Fruit fly (Drosophila melanogaster): ENCODE measurements around the gene aqz.

DNA sequence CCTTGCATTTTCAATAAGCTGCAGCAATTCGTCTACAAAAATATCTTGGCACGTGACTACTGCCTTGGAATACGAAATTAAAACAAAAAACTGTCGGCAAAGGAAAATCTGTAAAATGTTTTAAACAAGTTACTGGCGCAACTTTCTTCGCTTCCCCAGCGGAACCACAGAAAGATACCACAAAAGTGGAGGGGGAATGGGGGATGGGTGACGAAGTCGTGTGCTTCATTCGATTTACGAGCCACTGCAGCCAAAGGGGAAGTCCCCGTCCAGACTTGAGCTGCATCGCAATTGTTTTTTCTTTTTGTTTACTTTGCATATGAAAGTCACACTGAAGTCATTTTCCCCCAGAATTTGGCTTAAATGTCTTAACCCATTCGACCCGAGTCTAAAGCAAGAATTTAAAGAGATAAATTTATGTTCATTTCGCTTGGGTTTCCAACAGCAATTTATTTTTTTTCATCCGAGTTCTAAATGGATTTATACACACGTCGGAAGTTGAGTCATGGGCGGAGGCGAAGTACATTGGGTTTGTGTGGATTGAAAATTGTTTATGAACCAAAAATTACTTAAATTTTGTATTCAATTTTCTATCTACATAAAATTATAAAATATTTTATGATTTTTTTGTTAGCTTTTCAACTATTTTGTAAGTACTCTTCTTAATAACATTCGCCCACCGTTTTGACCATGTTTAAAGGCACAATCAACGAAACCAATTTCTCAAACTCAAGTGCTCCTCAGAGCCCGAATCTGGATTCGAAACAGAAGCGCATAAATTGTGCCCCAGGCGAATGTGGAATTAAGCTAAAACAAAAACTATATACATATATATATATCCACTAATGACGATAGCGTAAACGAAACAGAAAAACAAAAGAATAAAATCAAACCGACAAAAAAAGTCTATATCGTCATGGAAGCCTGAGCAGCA is 39.9 kb upstream of the aqz start:
- TF ChIP-seq Clk (GFP tag; optimal IDR thresholded peaks at IDR 0.05) (no peak), bab1 (GFP tag; optimal IDR thresholded peaks at IDR 0.05) (no peak), CG12768 (GFP tag; optimal IDR thresholded peaks at IDR 0.05) (no peak), cnc (optimal IDR thresholded peaks at IDR 0.05) (no peak), cic (GFP tag; optimal IDR thresholded peaks at IDR 0.05) (no peak), CG7101 (tag; optimal IDR thresholded peaks at IDR 0.05) (no peak), kay (GFP tag; ENCODE audit: borderline replicate concordance) (peak; percentile 74), Mnt (GFP tag; optimal IDR thresholded peaks at IDR 0.05) (no peak), tj (GFP tag; optimal IDR thresholded peaks at IDR 0.05) (no peak)

Data from whole organism, adult.